Fruit fly (Drosophila melanogaster): Measurements from ENCODE around the gene Nup98-96.
A peak's percentile ranks its signal among the peaks of the same experiment; 100 is the strongest.

The Nup98-96 gene

dm6 chr3R:23782456-23783402 lies 1.3 kb upstream of the Nup98-96 start:
- peak; percentile 95 for TF ChIP-seq CG8301 (tag; optimal IDR thresholded peaks at IDR 0.05)
- TF ChIP-seq Snoo (tag; optimal IDR thresholded peaks at IDR 0.05) = peak; percentile 75
- peak; percentile 85 for TF ChIP-seq CG12605 (GFP tag; IDR thresholded peaks at IDR 0.05)
- peak; percentile 45 for TF ChIP-seq EcR (GFP tag; optimal IDR thresholded peaks at IDR 0.05)
- peak; percentile 89 for TF ChIP-seq CG34367 (tag; optimal IDR thresholded peaks at IDR 0.05)
- peak; percentile 29 for TF ChIP-seq CG13204 (GFP tag; optimal IDR thresholded peaks at IDR 0.05)
- peak; percentile 89 for TF ChIP-seq CG8159 (tag; optimal IDR thresholded peaks at IDR 0.05)
- peak; percentile 84 for TF ChIP-seq CG15710 (tag; optimal IDR thresholded peaks at IDR 0.05)
- peak; percentile 94 for TF ChIP-seq CG4496 (GFP tag; IDR thresholded peaks at IDR 0.05)
- peak; percentile 69 for TF ChIP-seq CG10348 (GFP tag; IDR thresholded peaks at IDR 0.05)
- peak; percentile 92 for TF ChIP-seq Ets98B (GFP tag; IDR thresholded peaks at IDR 0.05)
- TF ChIP-seq CG17806 (tag; optimal IDR thresholded peaks at IDR 0.05) = peak; percentile 93
- TF ChIP-seq D1 (tag; optimal IDR thresholded peaks at IDR 0.05) = no peak
- peak; percentile 95 for TF ChIP-seq Pif1B (GFP tag; optimal IDR thresholded peaks at IDR 0.05)
- TF ChIP-seq gl (tag; optimal IDR thresholded peaks at IDR 0.05) = peak; percentile 62
- TF ChIP-seq rn (GFP tag; IDR thresholded peaks at IDR 0.05) = peak; percentile 80
- peak; percentile 96 for TF ChIP-seq CG14655 (GFP tag; optimal IDR thresholded peaks at IDR 0.05)
- peak; percentile 91 for TF ChIP-seq Pif1A (GFP tag; optimal IDR thresholded peaks at IDR 0.05)
- peak; percentile 93 for TF ChIP-seq fd96Ca (GFP tag; IDR thresholded peaks at IDR 0.05)
- TF ChIP-seq CG32121 (GFP tag; IDR thresholded peaks at IDR 0.05) = peak; percentile 90
- peak; percentile 92 for TF ChIP-seq CG9948 (tag; optimal IDR thresholded peaks at IDR 0.05)

dm6 chr3R:23780757-23781156 lies 664 bp downstream of the Nup98-96 start:
- TF ChIP-seq CG10348 (GFP tag; IDR thresholded peaks at IDR 0.05) (no peak), EcR (GFP tag; optimal IDR thresholded peaks at IDR 0.05) (no peak), Pif1B (GFP tag; optimal IDR thresholded peaks at IDR 0.05) (no peak), CG32121 (GFP tag; IDR thresholded peaks at IDR 0.05) (no peak), Ets98B (GFP tag; IDR thresholded peaks at IDR 0.05) (no peak), CG15710 (tag; optimal IDR thresholded peaks at IDR 0.05) (no peak), CG12605 (GFP tag; IDR thresholded peaks at IDR 0.05) (no peak), fd96Ca (GFP tag; IDR thresholded peaks at IDR 0.05) (no peak), CG14655 (GFP tag; optimal IDR thresholded peaks at IDR 0.05) (no peak), CG17806 (tag; optimal IDR thresholded peaks at IDR 0.05) (no peak), Snoo (tag; optimal IDR thresholded peaks at IDR 0.05) (no peak), Pif1A (GFP tag; optimal IDR thresholded peaks at IDR 0.05) (no peak), CG4496 (GFP tag; IDR thresholded peaks at IDR 0.05) (no peak), CG13204 (GFP tag; optimal IDR thresholded peaks at IDR 0.05) (no peak), CG8159 (tag; optimal IDR thresholded peaks at IDR 0.05) (no peak)

- TF ChIP-seq CG34367 (tag; optimal IDR thresholded peaks at IDR 0.05) (no peak), CG15710 (tag; optimal IDR thresholded peaks at IDR 0.05) (no peak), CG12605 (GFP tag; IDR thresholded peaks at IDR 0.05) (no peak)
These were observed 7.6 kb downstream of the Nup98-96 start, which contains the start of gene CG10208 for dm6 chr3R:23773610-23774364. CG10208 (minus strand) TSS chr3R:23774127.

dm6 chr3R:23772808-23773207 lies 8.6 kb downstream of the Nup98-96 start, which contains the start of gene tst:
tst (minus strand) TSS chr3R:23772859.
- TF ChIP-seq CG8301 (tag; optimal IDR thresholded peaks at IDR 0.05) (peak; percentile 82), CG8159 (tag; optimal IDR thresholded peaks at IDR 0.05) (peak; percentile 87), CG15710 (tag; optimal IDR thresholded peaks at IDR 0.05) (peak; percentile 89), CG4496 (GFP tag; IDR thresholded peaks at IDR 0.05) (peak; percentile 94), gl (tag; optimal IDR thresholded peaks at IDR 0.05) (peak; percentile 49), CG17806 (tag; optimal IDR thresholded peaks at IDR 0.05) (peak; percentile 89), EcR (GFP tag; optimal IDR thresholded peaks at IDR 0.05) (no peak), CG12605 (GFP tag; IDR thresholded peaks at IDR 0.05) (peak; percentile 84), CG34367 (tag; optimal IDR thresholded peaks at IDR 0.05) (peak; percentile 80), Pif1A (GFP tag; optimal IDR thresholded peaks at IDR 0.05) (no peak), CG32121 (GFP tag; IDR thresholded peaks at IDR 0.05) (peak; percentile 95), Ets98B (GFP tag; IDR thresholded peaks at IDR 0.05) (peak; percentile 95), CG9948 (tag; optimal IDR thresholded peaks at IDR 0.05) (peak; percentile 87), rn (GFP tag; IDR thresholded peaks at IDR 0.05) (peak; percentile 95), Pif1B (GFP tag; optimal IDR thresholded peaks at IDR 0.05) (no peak), D1 (tag; optimal IDR thresholded peaks at IDR 0.05) (no peak), CG13204 (GFP tag; optimal IDR thresholded peaks at IDR 0.05) (no peak), CG14655 (GFP tag; optimal IDR thresholded peaks at IDR 0.05) (peak; percentile 91), fd96Ca (GFP tag; IDR thresholded peaks at IDR 0.05) (peak; percentile 94), CG10348 (GFP tag; IDR thresholded peaks at IDR 0.05) (peak; percentile 76), Snoo (tag; optimal IDR thresholded peaks at IDR 0.05) (peak; percentile 87)

dm6 chr3R:23767417-23767853 lies 14.0 kb downstream of the Nup98-96 start, which contains the start of the genes CG10214 and CG10375:
CG10214 (minus strand) TSS chr3R:23767488.
CG10375 (plus strand) TSS chr3R:23767712.
- TF ChIP-seq CG32121 (GFP tag; IDR thresholded peaks at IDR 0.05) = peak; percentile 65
- TF ChIP-seq CG17806 (tag; optimal IDR thresholded peaks at IDR 0.05) = peak; percentile 51
- peak; percentile 34; the same call in 1 of the 2 replicates for TF ChIP-seq CG12605 (GFP tag; IDR thresholded peaks at IDR 0.05)
- peak; percentile 61 for TF ChIP-seq CG8159 (tag; optimal IDR thresholded peaks at IDR 0.05)
- no peak for TF ChIP-seq CG13204 (GFP tag; optimal IDR thresholded peaks at IDR 0.05)
- peak; percentile 26 for TF ChIP-seq gl (tag; optimal IDR thresholded peaks at IDR 0.05)
- peak; percentile 48 for TF ChIP-seq Snoo (tag; optimal IDR thresholded peaks at IDR 0.05)
- no peak for TF ChIP-seq CG10348 (GFP tag; IDR thresholded peaks at IDR 0.05)
- TF ChIP-seq D1 (tag; optimal IDR thresholded peaks at IDR 0.05) = no peak
- no peak for TF ChIP-seq rn (GFP tag; IDR thresholded peaks at IDR 0.05)
- peak; percentile 55 for TF ChIP-seq CG15710 (tag; optimal IDR thresholded peaks at IDR 0.05)
- peak; percentile 29 for TF ChIP-seq CG9948 (tag; optimal IDR thresholded peaks at IDR 0.05)
- peak; percentile 14 for TF ChIP-seq CG34367 (tag; optimal IDR thresholded peaks at IDR 0.05)
- no peak for TF ChIP-seq CG14655 (GFP tag; optimal IDR thresholded peaks at IDR 0.05)
- peak; percentile 75 for TF ChIP-seq CG4496 (GFP tag; IDR thresholded peaks at IDR 0.05)
- TF ChIP-seq CG8301 (tag; optimal IDR thresholded peaks at IDR 0.05) = peak; percentile 62
- TF ChIP-seq Pif1A (GFP tag; optimal IDR thresholded peaks at IDR 0.05) = no peak
- no peak for TF ChIP-seq Pif1B (GFP tag; optimal IDR thresholded peaks at IDR 0.05)
- TF ChIP-seq fd96Ca (GFP tag; IDR thresholded peaks at IDR 0.05) = peak; percentile 67; the same call in 1 of the 3 replicates
- TF ChIP-seq Ets98B (GFP tag; IDR thresholded peaks at IDR 0.05) = peak; percentile 64
- TF ChIP-seq EcR (GFP tag; optimal IDR thresholded peaks at IDR 0.05) = no peak
